Fruit fly (Drosophila melanogaster): ENCODE results near the gene CG42637.
A peak's percentile ranks its signal among the peaks of the same experiment; 100 is the strongest.

CG42637 gene

dm6 chr3L:19804908-19805307 lies 11.5 kb upstream of the CG42637 start, which contains the start of the genes TORIP and Ccdc58 (continued):
- TF ChIP-seq vnd (GFP tag; IDR thresholded peaks at IDR 0.05; ENCODE audit: partially characterized antibody) (peak; percentile 70), HLH4C (GFP tag; IDR thresholded peaks at IDR 0.05; ENCODE audit: partially characterized antibody) (peak; percentile 65; the same call in 2 of the 3 replicates), chinmo (GFP tag; IDR thresholded peaks at IDR 0.05; ENCODE audit: partially characterized antibody) (0 out of 4 replicates have a peak, but pooled peaks have one; percentile 21), CG2129 (GFP tag; IDR thresholded peaks at IDR 0.05; ENCODE audit: partially characterized antibody) (peak; percentile 67), Dref (GFP tag; IDR thresholded peaks at IDR 0.05) (peak; percentile 64), p53 (GFP tag; optimal IDR thresholded peaks at IDR 0.05) (no peak), Dll (GFP tag; IDR thresholded peaks at IDR 0.05; ENCODE audit: partially characterized antibody) (peak; percentile 85), CG34224 (GFP tag; IDR thresholded peaks at IDR 0.05; ENCODE audit: partially characterized antibody) (peak; percentile 88), stwl (tag; optimal IDR thresholded peaks at IDR 0.05) (peak; percentile 55), amos (GFP tag; IDR thresholded peaks at IDR 0.05; ENCODE audit: partially characterized antibody) (peak; percentile 77), toy (GFP tag; IDR thresholded peaks at IDR 0.05) (no peak), Bgb (GFP tag; IDR thresholded peaks at IDR 0.05; ENCODE audit: partially characterized antibody) (peak; percentile 72), mld (GFP tag; IDR thresholded peaks at IDR 0.05; ENCODE audit: partially characterized antibody) (peak; percentile 75; the same call in 2 of the 3 replicates), CG16813 (GFP tag; IDR thresholded peaks at IDR 0.05; ENCODE audit: partially characterized antibody) (peak; percentile 72), sna (GFP tag; IDR thresholded peaks at IDR 0.05; ENCODE audit: partially characterized antibody) (peak; percentile 76), Sry-δ (GFP tag; optimal IDR thresholded peaks at IDR 0.05) (peak; percentile 20), sug (tag; optimal IDR thresholded peaks at IDR 0.05) (no peak), Chrac-16 (GFP tag; optimal IDR thresholded peaks at IDR 0.05) (no peak), Doc3 (GFP tag; IDR thresholded peaks at IDR 0.05; ENCODE audit: partially characterized antibody) (peak; percentile 82), zen2 (GFP tag; IDR thresholded peaks at IDR 0.05; ENCODE audit: partially characterized antibody) (peak; percentile 69; the same call in 2 of the 3 replicates), Dp (GFP tag; optimal IDR thresholded peaks at IDR 0.05) (peak; percentile 5)

dm6 chr3L:19801105-19801504 lies 7.7 kb upstream of the CG42637 start, which contains the start of gene CG14102:
TSS of gene CG14102 (minus strand) at chr3L:19801291.
- TF ChIP-seq kni (GFP tag; optimal IDR thresholded peaks at IDR 0.05) (no peak), lbe (GFP tag; optimal IDR thresholded peaks at IDR 0.05) (peak; percentile 27), Bgb (GFP tag; IDR thresholded peaks at IDR 0.05; ENCODE audit: partially characterized antibody) (peak; percentile 42; the same call in 1 of the 2 replicates), Opbp (GFP tag; IDR thresholded peaks at IDR 0.05; ENCODE audit: partially characterized antibody) (peak; percentile 50; the same call in 1 of the 3 replicates), CG2116 (GFP tag; optimal IDR thresholded peaks at IDR 0.05) (peak; percentile 51), mld (GFP tag; IDR thresholded peaks at IDR 0.05; ENCODE audit: partially characterized antibody) (0 out of 3 replicates have a peak, but pooled peaks have one; percentile 9), BEAF-32 (GFP tag; optimal IDR thresholded peaks at IDR 0.05) (peak; percentile 61), CG17829 (tag; optimal IDR thresholded peaks at IDR 0.05) (no peak), CG31365 (tag; optimal IDR thresholded peaks at IDR 0.05) (no peak), ATbp (GFP tag; optimal IDR thresholded peaks at IDR 0.05) (no peak), crp (GFP tag; optimal IDR thresholded peaks at IDR 0.05) (peak in 1 of 2 experiments; percentile 72), unc-4 (GFP tag; IDR thresholded peaks at IDR 0.05; ENCODE audit: partially characterized antibody) (peak; percentile 67), E2f2 (GFP tag; IDR thresholded peaks at IDR 0.05) (peak; percentile 13; the same call in 1 of the 2 replicates), stwl (tag; optimal IDR thresholded peaks at IDR 0.05) (peak; percentile 6), Nf-YB (GFP tag; optimal IDR thresholded peaks at IDR 0.05) (no peak), inv (GFP tag; IDR thresholded peaks at IDR 0.05; ENCODE audit: partially characterized antibody) (peak; percentile 44), CG11456 (GFP tag; IDR thresholded peaks at IDR 0.05) (no peak), zen (tag; optimal IDR thresholded peaks at IDR 0.05) (no peak), Scr (GFP tag; IDR thresholded peaks at IDR 0.05; ENCODE audit: partially characterized antibody) (peak; percentile 76), amos (GFP tag; IDR thresholded peaks at IDR 0.05; ENCODE audit: partially characterized antibody) (peak; percentile 67), Dll (GFP tag; IDR thresholded peaks at IDR 0.05; ENCODE audit: partially characterized antibody) (peak; percentile 78), CG2129 (GFP tag; IDR thresholded peaks at IDR 0.05; ENCODE audit: partially characterized antibody) (0 out of 2 replicates have a peak, but pooled peaks have one; percentile 29), vnd (GFP tag; IDR thresholded peaks at IDR 0.05; ENCODE audit: partially characterized antibody) (peak; percentile 35; the same call in 1 of the 3 replicates), sna (GFP tag; IDR thresholded peaks at IDR 0.05; ENCODE audit: partially characterized antibody) (peak; percentile 63; the same call in 1 of the 2 replicates), pzg (GFP tag; optimal IDR thresholded peaks at IDR 0.05) (peak; percentile 7), pita (GFP tag; optimal IDR thresholded peaks at IDR 0.05) (no peak), sc (optimal IDR thresholded peaks at IDR 0.05) (no peak), sc (GFP tag; optimal IDR thresholded peaks at IDR 0.05) (no peak), CG7357 (GFP tag; IDR thresholded peaks at IDR 0.05) (no peak), CG16813 (GFP tag; IDR thresholded peaks at IDR 0.05; ENCODE audit: partially characterized antibody) (peak; percentile 54; the same call in 2 of the 3 replicates), Dp (GFP tag; optimal IDR thresholded peaks at IDR 0.05) (peak; percentile 17), CG34224 (GFP tag; IDR thresholded peaks at IDR 0.05; ENCODE audit: partially characterized antibody) (peak; percentile 85)
